Worm (Caenorhabditis elegans) whole organism, young adult: ENCODE results near the gene pdcd-2.

Source experiments
- B0261.1 ChIP-seq: sonication (generic microtip); optimal IDR thresholded peaks from 2 replicates; lab custom pipeline; 2016; ENCODE audit warnings: mild to moderate bottlenecking, missing genetic modification characterization, moderate library complexity, missing compliant biosample characterization
- B0336.3 ChIP-seq: fragments of 200-800 bp; sonication (Bioruptor generic); IDR thresholded peaks from 2 replicates; pipeline ENCODE4 v1.3.6; 2022; ENCODE audit warnings: missing genetic modification characterization, missing compliant biosample characterization
- D2030.7 ChIP-seq: fragments of 200-800 bp; sonication (Bioruptor generic); IDR thresholded peaks from 2 replicates; pipeline ENCODE4 v1.3.6; 2022; ENCODE audit warnings: missing genetic modification reagents, missing genetic modification characterization, missing compliant biosample characterization
- F22D6.2 ChIP-seq: sonication (generic microtip); optimal IDR thresholded peaks from 2 replicates; lab custom pipeline; 2016; ENCODE audit warnings: mild to moderate bottlenecking, missing genetic modification characterization, missing compliant biosample characterization
- F23B12.7 ChIP-seq: sonication (generic microtip); optimal IDR thresholded peaks from 2 replicates; lab custom pipeline; 2017; ENCODE audit warnings: missing genetic modification characterization, mild to moderate bottlenecking, missing compliant biosample characterization, antibody characterized with exemption, moderate library complexity; ENCODE audit not compliant: insufficient read depth
- F37B4.10 ChIP-seq: fragments of 200-800 bp; sonication (Bioruptor generic); IDR thresholded peaks from 2 replicates; pipeline ENCODE4 v1.3.6; 2022; ENCODE audit warnings: missing genetic modification characterization, missing compliant biosample characterization
- F49E8.2 ChIP-seq: sonication (generic microtip); optimal IDR thresholded peaks from 3 replicates; lab custom pipeline; 2017; ENCODE audit warnings: missing genetic modification characterization, mild to moderate bottlenecking, missing compliant biosample characterization, antibody characterized with exemption, moderate library complexity; ENCODE audit not compliant: insufficient read depth
- F52B5.7 ChIP-seq: sonication (generic microtip); optimal IDR thresholded peaks from 2 replicates; lab custom pipeline; 2016; ENCODE audit warnings: mild to moderate bottlenecking, missing genetic modification characterization, missing compliant biosample characterization
- F57A8.1 ChIP-seq: fragments of 200-800 bp; sonication (Bioruptor generic); optimal IDR thresholded peaks from 2 replicates; lab custom pipeline; 2018; ENCODE audit warnings: mild to moderate bottlenecking, missing genetic modification characterization, moderate library complexity, missing compliant biosample characterization
- K11D2.4 ChIP-seq: fragments of 200-800 bp; sonication (Bioruptor generic); IDR thresholded peaks from 2 replicates; pipeline ENCODE4 v1.3.6; 2022; ENCODE audit warnings: missing genetic modification reagents, missing genetic modification characterization, missing compliant biosample characterization
- T26A5.8 ChIP-seq: sonication (generic microtip); optimal IDR thresholded peaks from 2 replicates; lab custom pipeline; 2016; ENCODE audit warnings: missing genetic modification characterization, missing compliant biosample characterization
- Y53F4B.3 ChIP-seq: fragments of 200-800 bp; sonication (Bioruptor generic); IDR thresholded peaks from 2 replicates; pipeline ENCODE4 v1.3.6; 2022; ENCODE audit warnings: missing genetic modification reagents, missing genetic modification characterization, missing compliant biosample characterization
- Y56A3A.18 ChIP-seq: fragments of 200-800 bp; sonication (Bioruptor generic); IDR thresholded peaks from 2 replicates; pipeline ENCODE4 v1.3.6; 2022; ENCODE audit warnings: missing genetic modification reagents, missing genetic modification characterization, missing compliant biosample characterization
- Y67H2A.10 ChIP-seq: fragments of 200-800 bp; sonication (Bioruptor generic); conservative IDR thresholded peaks from 2 replicates; pipeline ENCODE4 v1.3.6; 2022; ENCODE audit warnings: missing genetic modification reagents, missing genetic modification characterization, missing compliant biosample characterization
- Y95B8A.8 ChIP-seq: fragments of 200-800 bp; sonication (Bioruptor generic); IDR thresholded peaks from 2 replicates; pipeline ENCODE4 v1.3.6; 2022; ENCODE audit warnings: missing genetic modification reagents, missing genetic modification characterization, missing compliant biosample characterization
- ama-1 ChIP-seq, 3 experiments: fragments of 150-350 bp in 1 of 3; sonication (generic microtip) in 2 of 3; optimal IDR thresholded peaks; 2 replicates each; lab custom pipeline; 2014 to 2018; ENCODE audit warnings: missing biosample characterization in 2 of 3, missing genetic modification characterization in 2 of 3, missing genetic modification reagents in 2 of 3
- athp-1 ChIP-seq: sonication (generic microtip); optimal IDR thresholded peaks from 2 replicates; lab custom pipeline; 2017; ENCODE audit warnings: mild to moderate bottlenecking, missing genetic modification characterization, missing compliant biosample characterization
- attf-5 ChIP-seq: fragments of 200-800 bp; sonication (Bioruptor generic); optimal IDR thresholded peaks from 2 replicates; lab custom pipeline; 2018; ENCODE audit warnings: mild to moderate bottlenecking, missing genetic modification characterization, missing compliant biosample characterization
- ceh-27 ChIP-seq: fragments of 200-800 bp; sonication (Bioruptor generic); optimal IDR thresholded peaks from 2 replicates; lab custom pipeline; 2018; ENCODE audit warnings: mild to moderate bottlenecking, missing genetic modification characterization, moderate library complexity, missing compliant biosample characterization
- chd-7 ChIP-seq: sonication (generic microtip); optimal IDR thresholded peaks from 2 replicates; lab custom pipeline; 2016; ENCODE audit warnings: mild to moderate bottlenecking, missing genetic modification characterization, moderate library complexity, missing compliant biosample characterization
- dox-1 ChIP-seq: fragments of 200-800 bp; sonication (Bioruptor generic); IDR thresholded peaks from 2 replicates; pipeline ENCODE4 v1.3.6; 2022; ENCODE audit warnings: missing genetic modification reagents, missing genetic modification characterization, missing compliant biosample characterization
- dpl-1 ChIP-seq: fragments of 150-350 bp; optimal IDR thresholded peaks from 2 replicates; lab custom pipeline; 2014; ENCODE audit warnings: missing biosample characterization, missing genetic modification reagents, missing genetic modification characterization
- ekl-4 ChIP-seq: fragments of 200-800 bp; sonication (Bioruptor generic); IDR thresholded peaks from 2 replicates; pipeline ENCODE4 v1.3.6; 2022; ENCODE audit warnings: missing genetic modification reagents, missing genetic modification characterization, missing compliant biosample characterization
- gei-17 ChIP-seq: fragments of 200-800 bp; sonication (Bioruptor generic); optimal IDR thresholded peaks from 2 replicates; lab custom pipeline; 2018; ENCODE audit warnings: mild to moderate bottlenecking, missing genetic modification characterization, missing compliant biosample characterization
- hlh-26 ChIP-seq: fragments of 200-800 bp; sonication (Bioruptor generic); conservative IDR thresholded peaks from 2 replicates; pipeline ENCODE4 v1.3.6; 2022; ENCODE audit warnings: missing genetic modification reagents, missing genetic modification characterization, missing compliant biosample characterization
- hmg-1.2 ChIP-seq: fragments of 200-800 bp; sonication (Bioruptor generic); IDR thresholded peaks from 2 replicates; pipeline ENCODE4 v1.3.6; 2022; ENCODE audit warnings: missing genetic modification reagents, missing genetic modification characterization, missing compliant biosample characterization
- hrde-1 ChIP-seq: sonication (generic microtip); optimal IDR thresholded peaks from 2 replicates; lab custom pipeline; 2016; ENCODE audit warnings: missing genetic modification characterization, mild to moderate bottlenecking, missing compliant biosample characterization, moderate library complexity, missing genotype, missing genetic modification reagents, borderline replicate concordance
- hsf-1 ChIP-seq: fragments of 200-800 bp; sonication (Bioruptor generic); IDR thresholded peaks from 2 replicates; pipeline ENCODE4 v1.3.6; 2022; ENCODE audit warnings: missing genetic modification reagents, missing genetic modification characterization, missing compliant biosample characterization
- lin-35 ChIP-seq, 3 experiments: fragments of 150-350 bp in 2 of 3; sonication (generic microtip) in 1 of 3; optimal IDR thresholded peaks; 2 replicates each; lab custom pipeline; 2014 to 2018; ENCODE audit warnings: missing biosample characterization in 3 of 3, missing genetic modification characterization in 3 of 3, missing genetic modification reagents in 3 of 3
- madf-10 ChIP-seq: sonication (generic microtip); optimal IDR thresholded peaks from 2 replicates; lab custom pipeline; 2016; ENCODE audit warnings: mild to moderate bottlenecking, missing genetic modification characterization, missing compliant biosample characterization
- madf-3 ChIP-seq: fragments of 200-800 bp; sonication (Bioruptor generic); IDR thresholded peaks from 2 replicates; pipeline ENCODE4 v1.3.6; 2022; ENCODE audit warnings: missing genetic modification reagents, missing genetic modification characterization, missing compliant biosample characterization
- madf-6 ChIP-seq: fragments of 200-800 bp; sonication (Bioruptor generic); IDR thresholded peaks from 2 replicates; pipeline ENCODE4 v1.3.6; 2022; ENCODE audit warnings: missing genetic modification reagents, missing genetic modification characterization, missing compliant biosample characterization
- madf-8 ChIP-seq: fragments of 200-800 bp; sonication (Bioruptor generic); conservative IDR thresholded peaks from 2 replicates; pipeline ENCODE4 v1.3.6; 2022; ENCODE audit warnings: missing genetic modification reagents, missing genetic modification characterization, missing compliant biosample characterization
- mxl-1 ChIP-seq: sonication (generic microtip); optimal IDR thresholded peaks from 2 replicates; lab custom pipeline; 2016; ENCODE audit warnings: missing genetic modification characterization, missing compliant biosample characterization
- nhr-80 ChIP-seq: sonication (generic microtip); optimal IDR thresholded peaks from 2 replicates; lab custom pipeline; 2016; ENCODE audit warnings: missing genetic modification characterization, missing compliant biosample characterization
- pha-4 ChIP-seq: fragments of 150-350 bp; sonication (generic microtip); optimal IDR thresholded peaks from 2 replicates; lab custom pipeline; 2014; ENCODE audit warnings: missing biosample characterization, missing genetic modification reagents, missing genetic modification characterization
- rec-8 ChIP-seq, 2 experiments: sonication (generic microtip); optimal IDR thresholded peaks; 2 replicates each; lab custom pipeline; 2016; ENCODE audit warnings: mild to moderate bottlenecking in 2 of 2, missing genetic modification characterization in 2 of 2, missing genetic modification reagents in 2 of 2, missing genotype in 2 of 2, missing biosample characterization in 1 of 2, missing compliant biosample characterization in 1 of 2, moderate library complexity in 1 of 2
- rpc-1 ChIP-seq, 2 experiments: fragments of 150-350 bp in 1 of 2; sonication (generic microtip) in 1 of 2; optimal IDR thresholded peaks; 2 replicates each; lab custom pipeline; 2014 to 2018; ENCODE audit warnings: missing biosample characterization in 1 of 2, missing genetic modification characterization in 1 of 2, missing genetic modification reagents in 1 of 2, missing genotype in 1 of 2
- sdz-38 ChIP-seq: sonication (generic microtip); optimal IDR thresholded peaks from 2 replicates; lab custom pipeline; 2016; ENCODE audit warnings: missing genotype, missing genetic modification characterization, missing compliant biosample characterization
- snpc-1.1 ChIP-seq: sonication (generic microtip); optimal IDR thresholded peaks from 2 replicates; lab custom pipeline; 2017; ENCODE audit warnings: missing genetic modification characterization, mild to moderate bottlenecking, missing compliant biosample characterization, antibody characterized with exemption, moderate library complexity, missing genotype, missing genetic modification reagents; ENCODE audit not compliant: insufficient read depth
- snpc-3.4 ChIP-seq: sonication (generic microtip); optimal IDR thresholded peaks from 2 replicates; lab custom pipeline; 2017; ENCODE audit warnings: missing genetic modification characterization, mild to moderate bottlenecking, missing compliant biosample characterization, antibody characterized with exemption, moderate library complexity, missing genotype, missing genetic modification reagents
- snpc-4 ChIP-seq, 5 experiments: fragments of 150-350 bp in 1 of 5; sonication (generic microtip) in 4 of 5; optimal IDR thresholded peaks; 2 replicates each; lab custom pipeline; 2014 to 2018; ENCODE audit warnings: missing genetic modification characterization in 5 of 5, missing biosample characterization in 3 of 5, antibody characterized with exemption in 2 of 5, mild to moderate bottlenecking in 2 of 5, missing compliant biosample characterization in 2 of 5, missing genotype in 2 of 5, moderate library complexity in 2 of 5, missing genetic modification reagents in 1 of 5
- sptf-2 ChIP-seq: fragments of 200-800 bp; sonication (Bioruptor generic); optimal IDR thresholded peaks from 2 replicates; lab custom pipeline; 2018; ENCODE audit warnings: mild to moderate bottlenecking, missing genetic modification characterization, missing compliant biosample characterization
- unc-130 ChIP-seq: sonication (generic microtip); optimal IDR thresholded peaks from 2 replicates; lab custom pipeline; 2016; ENCODE audit warnings: missing genetic modification reagents, missing genetic modification characterization, missing compliant biosample characterization
- ztf-25 ChIP-seq: fragments of 200-800 bp; sonication (Bioruptor generic); IDR thresholded peaks from 2 replicates; pipeline ENCODE4 v1.3.6; 2022; ENCODE audit warnings: missing genetic modification reagents, missing genetic modification characterization, missing compliant biosample characterization
- ztf-26 ChIP-seq: sonication (generic microtip); optimal IDR thresholded peaks from 2 replicates; lab custom pipeline; 2017; ENCODE audit warnings: missing genetic modification characterization, missing compliant biosample characterization

Gene pdcd-2

DNA sequence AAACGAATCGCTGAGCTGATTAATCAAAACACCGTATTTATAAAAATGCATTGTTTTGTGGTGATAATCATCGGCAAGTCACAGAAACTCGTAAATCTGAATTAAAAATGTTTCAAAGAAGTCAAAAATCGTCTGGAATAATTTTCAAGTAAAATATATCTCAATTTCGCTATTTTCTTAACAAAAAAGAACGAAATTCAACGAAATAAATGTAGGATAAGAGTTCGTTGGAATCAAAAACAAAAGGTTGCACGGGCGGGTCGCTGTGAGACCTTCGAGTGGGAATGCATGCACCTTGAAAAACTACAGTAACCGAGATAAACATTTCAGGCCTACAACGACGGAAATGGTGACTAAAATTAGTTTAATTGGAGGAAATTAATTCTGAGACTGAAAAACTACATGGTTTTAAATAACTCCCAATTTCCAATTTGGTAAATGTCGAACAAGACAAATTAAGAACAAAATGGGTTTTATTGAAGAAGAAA lies 16.5 kb upstream of the pdcd-2 start, which contains the start of gene C28A5.1 (continued):
- TF ChIP-seq lin-35 (GFP tag; optimal IDR thresholded peaks at IDR 0.05; lab: Kevin White, UChicago) (peak in 1 of 3 experiments; percentile 41), hmg-1.2 (GFP tag; lab: Robert Waterston, UW) (peak; percentile 26; the same call in 1 of the 2 replicates), hsf-1 (no peak; the same call in 1 of the 2 replicates), Y95B8A.8 (GFP tag; lab: Robert Waterston, UW) (0 out of 2 replicates have a peak, but pooled peaks have one; percentile 63), F22D6.2 (tag; lab: Kevin White, UChicago) (no peak), dox-1 (GFP tag; lab: Robert Waterston, UW) (peak; percentile 79), K11D2.4 (GFP tag; lab: Robert Waterston, UW) (no peak), ztf-26 (tag; lab: Kevin White, UChicago) (no peak), chd-7 (no peak), snpc-4 (GFP tag; optimal IDR thresholded peaks at IDR 0.05; lab: Kevin White, UChicago) (peak; percentile 14), snpc-4 (tag; optimal IDR thresholded peaks at IDR 0.05; lab: Kevin White, UChicago) (peak in 2 of 4 experiments; percentile 14 to 34), rpc-1 (optimal IDR thresholded peaks at IDR 0.05; lab: Kevin White, UChicago) (no peak), rpc-1 (tag; optimal IDR thresholded peaks at IDR 0.05; lab: Kevin White, UChicago) (peak; percentile 13), D2030.7 (GFP tag; lab: Robert Waterston, UW) (peak; percentile 91), madf-6 (GFP tag; lab: Robert Waterston, UW) (peak; percentile 97), madf-10 (tag; lab: Kevin White, UChicago) (no peak), F52B5.7 (tag; lab: Kevin White, UChicago) (no peak), mxl-1 (tag; lab: Kevin White, UChicago) (no peak), snpc-1.1 (tag; lab: Kevin White, UChicago) (peak; percentile 48), Y67H2A.10 (no peak), unc-130 (GFP tag; lab: Kevin White, UChicago) (peak; percentile 79), gei-17 (GFP tag; lab: Kevin White, UChicago) (no peak), madf-8 (peak; percentile 96), F37B4.10 (GFP tag; lab: Robert Waterston, UW) (no peak), T26A5.8 (tag; lab: Kevin White, UChicago) (no peak), sptf-2 (GFP tag; lab: Kevin White, UChicago) (no peak), pha-4 (tag; lab: Kevin White, UChicago) (no peak), ztf-25 (GFP tag; lab: Robert Waterston, UW) (no peak), rec-8 (tag; optimal IDR thresholded peaks at IDR 0.05; lab: Kevin White, UChicago) (no peak), athp-1 (tag; lab: Kevin White, UChicago) (no peak), hlh-26 (GFP tag; lab: Robert Waterston, UW) (no peak), F57A8.1 (GFP tag; lab: Kevin White, UChicago) (no peak), hrde-1 (tag; lab: Kevin White, UChicago) (peak; percentile 67), F49E8.2 (tag; lab: Kevin White, UChicago) (peak; percentile 68), attf-5 (GFP tag; lab: Kevin White, UChicago) (no peak), nhr-80 (tag; lab: Kevin White, UChicago) (no peak), B0336.3 (no peak), ekl-4 (GFP tag; lab: Robert Waterston, UW) (no peak), snpc-3.4 (tag; lab: Kevin White, UChicago) (peak; percentile 90), Y53F4B.3 (GFP tag; lab: Robert Waterston, UW) (no peak), F23B12.7 (tag; lab: Kevin White, UChicago) (peak; percentile 65), sdz-38 (tag; lab: Kevin White, UChicago) (no peak), madf-3 (GFP tag; lab: Robert Waterston, UW) (no peak), ama-1 (optimal IDR thresholded peaks at IDR 0.05; lab: Kevin White, UChicago) (no peak), ama-1 (GFP tag; optimal IDR thresholded peaks at IDR 0.05; lab: Kevin White, UChicago) (no peak), B0261.1 (tag; lab: Kevin White, UChicago) (no peak), ceh-27 (GFP tag; lab: Kevin White, UChicago) (no peak), dpl-1 (GFP tag; lab: Kevin White, UChicago) (peak; percentile 44), Y56A3A.18 (GFP tag; lab: Robert Waterston, UW) (0 out of 2 replicates have a peak, but pooled peaks have one; percentile 25)
